Worm (Caenorhabditis elegans): ENCODE data around the gene Y73B6BL.47.

- no peak for TF ChIP-seq zfp-3 (GFP tag; conservative IDR thresholded peaks at IDR 0.05)
- TF ChIP-seq ZK546.5 (tag; optimal IDR thresholded peaks at IDR 0.05): no peak
- TF ChIP-seq nhr-76 (tag; optimal IDR thresholded peaks at IDR 0.05): no peak
- no peak for TF ChIP-seq nhr-237 (tag; optimal IDR thresholded peaks at IDR 0.05)
Measured at ce11 chrIV:6403399-6403798, 41.6 kb downstream of the Y73B6BL.47 start.
